Worm (Caenorhabditis elegans): ENCODE measurements around the gene dab-1.

DNA sequence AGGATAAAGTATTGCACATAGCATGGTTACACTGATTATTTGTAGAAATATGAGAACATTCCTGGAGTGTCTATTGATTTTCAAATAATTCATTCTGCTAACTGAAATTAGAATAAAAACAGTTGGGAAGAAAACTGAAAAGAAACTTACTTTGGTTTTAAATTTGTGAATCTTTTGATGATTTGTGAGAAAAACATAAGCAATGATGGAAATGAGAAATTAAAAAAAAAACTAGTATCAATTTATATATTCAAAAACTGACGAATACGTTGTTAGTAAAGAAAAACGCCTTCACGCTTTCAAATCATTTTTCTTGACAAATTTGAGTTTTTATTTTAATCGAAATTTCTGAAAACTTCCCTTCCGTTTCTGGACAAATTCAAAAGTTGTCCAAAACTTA is 29.1 kb upstream of the dab-1 start, which contains the start of gene T05C12.9:
- TF ChIP-seq ceh-44 (GFP tag; IDR thresholded peaks at IDR 0.05) = no peak
- TF ChIP-seq nhr-11 (tag; optimal IDR thresholded peaks at IDR 0.05) = no peak
- TF ChIP-seq Y5F2A.4 (GFP tag; optimal IDR thresholded peaks at IDR 0.05) = no peak
- no peak for TF ChIP-seq dpl-1 (GFP tag; optimal IDR thresholded peaks at IDR 0.05)
- TF ChIP-seq nhr-42 (GFP tag; IDR thresholded peaks at IDR 0.05) = no peak
- TF ChIP-seq lsy-2 (tag; optimal IDR thresholded peaks at IDR 0.05) = no peak
- TF ChIP-seq nhr-237 (tag; optimal IDR thresholded peaks at IDR 0.05) = no peak
- TF ChIP-seq nhr-25 (tag; optimal IDR thresholded peaks at IDR 0.05; ENCODE audit: borderline replicate concordance, insufficient read depth) = no peak

Data from whole organism, L4 larva.